Fruit fly (Drosophila melanogaster) whole organism, prepupa: Measurements from ENCODE around the gene Sar1.

Experiments
- CG1621 ChIP-seq: fragments of 200-800 bp; sonication (Bioruptor generic); optimal IDR thresholded peaks from 3 replicates; lab custom pipeline; 2018; ENCODE audit warnings: missing biosample characterization, mild to moderate bottlenecking, missing genetic modification characterization
- CG4318 ChIP-seq: fragments of 200-800 bp; sonication (Bioruptor generic); optimal IDR thresholded peaks from 3 replicates; lab custom pipeline; 2017; ENCODE audit warnings: missing biosample characterization, mild to moderate bottlenecking, missing genetic modification characterization
- Eip75B ChIP-seq: fragments of 200-800 bp; sonication (Bioruptor generic); optimal IDR thresholded peaks from 3 replicates; lab custom pipeline; 2016; ENCODE audit warnings: missing biosample characterization, missing genetic modification characterization
- Hr39 ChIP-seq: fragments of 200-800 bp; sonication (Bioruptor generic); optimal IDR thresholded peaks from 2 replicates; lab custom pipeline; 2016; ENCODE audit warnings: missing biosample characterization, missing genetic modification characterization

DNA sequence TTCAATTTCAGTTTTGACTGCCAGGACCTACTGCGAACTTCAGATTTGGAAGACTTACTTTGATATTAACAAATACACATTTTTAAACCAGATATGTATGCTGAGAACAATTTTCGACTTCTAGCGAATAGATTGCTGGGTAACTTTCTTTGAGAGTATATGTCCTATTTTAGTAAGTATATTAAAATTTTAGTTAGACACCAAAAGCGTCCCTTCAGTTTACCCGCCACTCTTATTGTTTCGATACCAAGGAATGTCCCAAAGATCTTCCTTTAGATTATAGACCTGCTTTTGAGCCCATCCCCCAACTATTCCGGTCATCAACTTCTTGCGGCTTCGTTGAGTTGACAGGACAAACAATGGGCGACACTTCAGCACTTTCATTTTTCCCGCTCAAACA lies 16.3 kb upstream of the Sar1 start, which contains the start of gene CG5388:
- no peak for TF ChIP-seq CG1621 (tag; lab: Kevin White, UChicago)
- TF ChIP-seq Eip75B = no peak
- TF ChIP-seq Hr39 = no peak
- TF ChIP-seq CG4318 (GFP tag; lab: Kevin White, UChicago) = no peak
